Worm (Caenorhabditis elegans) whole organism, L3 larva: Measurements from ENCODE around the gene R07E5.7.

Experiments used
- ama-1 ChIP-seq: fragments of 150-350 bp; optimal IDR thresholded peaks from 2 replicates; lab custom pipeline; 2018
- nhr-76 ChIP-seq: fragments of 150-350 bp; sonication (generic microtip); optimal IDR thresholded peaks from 5 replicates; lab custom pipeline; 2014; ENCODE audit warnings: missing biosample characterization, missing genetic modification characterization
- pqm-1 ChIP-seq: fragments of 150-350 bp; optimal IDR thresholded peaks from 2 replicates; lab custom pipeline; 2017; ENCODE audit warnings: missing biosample characterization, missing genetic modification characterization, inconsistent platforms
- unc-39 ChIP-seq: sonication (generic microtip); optimal IDR thresholded peaks from 4 replicates; lab custom pipeline; 2017; ENCODE audit warnings: missing biosample characterization, missing genetic modification characterization
- ztf-11 ChIP-seq: fragments of 150-350 bp; optimal IDR thresholded peaks from 2 replicates; lab custom pipeline; 2014; ENCODE audit warnings: missing biosample characterization, missing genetic modification characterization

DNA sequence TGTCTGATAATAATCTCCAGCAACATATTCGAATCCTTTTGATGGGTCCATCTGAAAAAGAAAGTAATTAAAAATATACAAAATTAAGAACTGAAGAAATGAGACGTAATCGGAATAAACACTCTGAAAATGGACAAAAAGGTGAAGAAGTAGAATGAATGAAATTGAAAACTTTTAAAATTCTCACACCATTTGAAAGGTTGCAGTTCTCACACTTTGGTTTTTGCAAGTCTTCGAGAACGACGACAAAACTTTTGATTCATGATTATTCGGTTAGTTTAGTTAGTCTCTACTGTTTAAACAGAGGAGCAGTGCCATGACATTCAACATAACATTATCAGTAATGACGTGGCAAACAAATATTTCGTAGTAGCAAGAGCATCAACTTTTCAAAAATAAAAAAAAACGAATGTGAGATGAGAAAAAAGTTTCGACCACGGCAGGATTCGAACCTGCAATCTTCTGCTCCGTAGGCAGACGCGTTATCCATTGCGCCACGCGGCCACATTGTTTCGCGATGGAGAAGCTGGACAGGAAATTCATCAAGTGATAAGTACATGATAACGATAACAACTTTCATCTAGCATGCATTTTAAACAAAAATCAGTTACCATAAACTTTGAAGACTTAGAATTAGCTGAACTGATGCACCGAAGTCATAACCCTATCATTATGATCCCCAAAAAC lies 31.1 kb upstream of the R07E5.7 start, which contains the start of gene ceh-43:
- no peak for TF ChIP-seq nhr-76 (tag; lab: Kevin White, UChicago)
- TF ChIP-seq ama-1 (lab: Kevin White, UChicago): no peak
- TF ChIP-seq pqm-1: no peak
- no peak for TF ChIP-seq ztf-11 (tag; lab: Kevin White, UChicago)
- TF ChIP-seq unc-39: no peak
